Worm (Caenorhabditis elegans): ENCODE measurements around the gene gly-20.

DNA sequence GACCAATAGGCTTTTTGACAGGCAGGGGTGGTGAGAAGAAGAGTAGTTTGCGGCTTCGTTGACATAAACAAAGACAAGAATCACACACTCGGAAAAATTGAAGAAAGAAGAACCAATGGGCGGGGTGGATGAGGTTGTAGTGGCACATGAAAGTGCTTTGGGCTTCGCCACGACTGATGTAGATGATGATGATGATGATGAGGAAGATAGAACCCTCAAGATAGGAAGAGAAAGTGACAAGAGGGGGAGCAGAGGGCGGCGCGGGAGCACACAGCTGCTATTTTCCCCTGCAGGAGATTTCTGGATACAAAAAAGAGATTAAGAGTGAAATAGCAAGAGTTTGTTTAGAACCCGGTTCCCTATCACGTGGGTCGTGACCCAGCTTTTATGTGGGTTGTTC is 26.5 kb downstream of the gly-20 start:
- TF ChIP-seq ces-1 (GFP tag; optimal IDR thresholded peaks at IDR 0.05) (no peak), unc-98 (GFP tag; IDR thresholded peaks at IDR 0.05) (no peak), nhr-76 (tag; optimal IDR thresholded peaks at IDR 0.05) (no peak), ztf-11 (tag; optimal IDR thresholded peaks at IDR 0.05) (no peak), lin-39 (tag; optimal IDR thresholded peaks at IDR 0.05) (no peak), vab-15 (tag; optimal IDR thresholded peaks at IDR 0.05) (no peak), pag-3 (tag; optimal IDR thresholded peaks at IDR 0.05; ENCODE audit: borderline replicate concordance, insufficient read depth) (no peak), ama-1 (optimal IDR thresholded peaks at IDR 0.05) (no peak), dsc-1 (tag; optimal IDR thresholded peaks at IDR 0.05) (peak; percentile 23), alr-1 (tag; optimal IDR thresholded peaks at IDR 0.05; ENCODE audit: borderline replicate concordance) (no peak), lin-15B (tag; optimal IDR thresholded peaks at IDR 0.05) (no peak), sptf-1 (tag; optimal IDR thresholded peaks at IDR 0.05) (no peak), snpc-4 (tag; optimal IDR thresholded peaks at IDR 0.05) (no peak), unc-62 (GFP tag; optimal IDR thresholded peaks at IDR 0.05) (no peak)
